Fruit fly (Drosophila melanogaster): ENCODE measurements around the gene CG45544.

The CG45544 gene

dm6 chr3R:29266607-29267006, 10.3 kb downstream of the CG45544 start:
- TF ChIP-seq usp (GFP tag; optimal IDR thresholded peaks at IDR 0.05): no peak
- no peak for TF ChIP-seq psq (optimal IDR thresholded peaks at IDR 0.05)
- TF ChIP-seq Dll (optimal IDR thresholded peaks at IDR 0.05): no peak
- no peak for TF ChIP-seq pan (optimal IDR thresholded peaks at IDR 0.05)
- no peak for TF ChIP-seq EcR (GFP tag; optimal IDR thresholded peaks at IDR 0.05)

- TF ChIP-seq EcR (GFP tag; optimal IDR thresholded peaks at IDR 0.05) (no peak), Dll (optimal IDR thresholded peaks at IDR 0.05) (no peak), pan (optimal IDR thresholded peaks at IDR 0.05) (no peak), psq (optimal IDR thresholded peaks at IDR 0.05) (no peak), usp (GFP tag; optimal IDR thresholded peaks at IDR 0.05) (no peak), CG8478 (optimal IDR thresholded peaks at IDR 0.05) (no peak)
These were observed 11.8 kb downstream of the CG45544 start for dm6 chr3R:29268062-29268461.

dm6 chr3R:29269204-29269603, 12.9 kb downstream of the CG45544 start:
- TF ChIP-seq psq (optimal IDR thresholded peaks at IDR 0.05) (no peak), usp (GFP tag; optimal IDR thresholded peaks at IDR 0.05) (no peak), pan (optimal IDR thresholded peaks at IDR 0.05) (no peak)

- TF ChIP-seq CG8478 (optimal IDR thresholded peaks at IDR 0.05) (no peak), usp (GFP tag; optimal IDR thresholded peaks at IDR 0.05) (no peak), EcR (GFP tag; optimal IDR thresholded peaks at IDR 0.05) (no peak), psq (optimal IDR thresholded peaks at IDR 0.05) (no peak), pan (optimal IDR thresholded peaks at IDR 0.05) (no peak)
These were observed 16.7 kb downstream of the CG45544 start for dm6 chr3R:29273029-29273428.

dm6 chr3R:29274590-29274989, 18.3 kb downstream of the CG45544 start:
- TF ChIP-seq usp (GFP tag; optimal IDR thresholded peaks at IDR 0.05): no peak
- no peak for TF ChIP-seq psq (optimal IDR thresholded peaks at IDR 0.05)
- no peak for TF ChIP-seq Dll (optimal IDR thresholded peaks at IDR 0.05)
- TF ChIP-seq pan (optimal IDR thresholded peaks at IDR 0.05): no peak

dm6 chr3R:29277009-29277408, 20.7 kb downstream of the CG45544 start:
- TF ChIP-seq Dll (optimal IDR thresholded peaks at IDR 0.05): no peak
- TF ChIP-seq CG8478 (optimal IDR thresholded peaks at IDR 0.05): no peak
- TF ChIP-seq usp (GFP tag; optimal IDR thresholded peaks at IDR 0.05): no peak
- no peak for TF ChIP-seq pan (optimal IDR thresholded peaks at IDR 0.05)
- TF ChIP-seq psq (optimal IDR thresholded peaks at IDR 0.05): no peak
- TF ChIP-seq EcR (GFP tag; optimal IDR thresholded peaks at IDR 0.05): no peak

- TF ChIP-seq Dll (optimal IDR thresholded peaks at IDR 0.05): no peak
- no peak for TF ChIP-seq pan (optimal IDR thresholded peaks at IDR 0.05)
- no peak for TF ChIP-seq psq (optimal IDR thresholded peaks at IDR 0.05)
- no peak for TF ChIP-seq usp (GFP tag; optimal IDR thresholded peaks at IDR 0.05)
- TF ChIP-seq EcR (GFP tag; optimal IDR thresholded peaks at IDR 0.05): no peak
- TF ChIP-seq CG8478 (optimal IDR thresholded peaks at IDR 0.05): no peak
These were observed 21.5 kb downstream of the CG45544 start for dm6 chr3R:29277748-29278147.

dm6 chr3R:29279557-29280203, 23.4 kb downstream of the CG45544 start:
- TF ChIP-seq Dll (optimal IDR thresholded peaks at IDR 0.05) (no peak), pan (optimal IDR thresholded peaks at IDR 0.05) (peak; percentile 49), usp (GFP tag; optimal IDR thresholded peaks at IDR 0.05) (no peak), psq (optimal IDR thresholded peaks at IDR 0.05) (no peak)

- TF ChIP-seq CG8478 (optimal IDR thresholded peaks at IDR 0.05) (no peak), EcR (GFP tag; optimal IDR thresholded peaks at IDR 0.05) (peak in 1 of 2 experiments; percentile 94)
These were observed 24.6 kb downstream of the CG45544 start for dm6 chr3R:29280633-29281572.

- TF ChIP-seq EcR (GFP tag; optimal IDR thresholded peaks at IDR 0.05) (peak in 1 of 2 experiments; percentile 45), psq (optimal IDR thresholded peaks at IDR 0.05) (no peak), usp (GFP tag; optimal IDR thresholded peaks at IDR 0.05) (no peak), pan (optimal IDR thresholded peaks at IDR 0.05) (no peak), Dll (optimal IDR thresholded peaks at IDR 0.05) (no peak)
These were observed 26.8 kb downstream of the CG45544 start for dm6 chr3R:29282939-29283616.

- TF ChIP-seq CG8478 (optimal IDR thresholded peaks at IDR 0.05) (no peak), pan (optimal IDR thresholded peaks at IDR 0.05) (peak; percentile 66)
These were observed 28.0 kb downstream of the CG45544 start for dm6 chr3R:29284315-29284714.

dm6 chr3R:29287320-29287957, 31.2 kb downstream of the CG45544 start:
- TF ChIP-seq CG8478 (optimal IDR thresholded peaks at IDR 0.05): no peak
- TF ChIP-seq Dll (optimal IDR thresholded peaks at IDR 0.05): no peak
- no peak for TF ChIP-seq usp (GFP tag; optimal IDR thresholded peaks at IDR 0.05)

Measured in whole organism.